Worm (Caenorhabditis elegans) whole organism, mixed stage, embryonic: Measurements from ENCODE around the gene T05H4.4.
A peak's percentile ranks its signal among the peaks of the same experiment; 100 is the strongest.

ENCODE experiments used
- bed-3 ChIP-seq: fragments of 200-800 bp; sonication (Bioruptor generic); optimal IDR thresholded peaks from 3 replicates; lab custom pipeline; 2018; ENCODE audit warnings: mild to moderate bottlenecking, missing genetic modification characterization, moderate library complexity, missing compliant biosample characterization
- blmp-1 ChIP-seq: fragments of 150-350 bp; optimal IDR thresholded peaks from 2 replicates; lab custom pipeline; 2014; ENCODE audit warnings: missing biosample characterization, missing genetic modification characterization
- ceh-83 ChIP-seq: fragments of 200-800 bp; sonication (Bioruptor generic); optimal IDR thresholded peaks from 2 replicates; lab custom pipeline; 2018; ENCODE audit warnings: mild to moderate bottlenecking, missing genetic modification characterization, missing compliant biosample characterization
- ces-1 ChIP-seq: fragments of 150-350 bp; optimal IDR thresholded peaks from 2 replicates; lab custom pipeline; 2014; ENCODE audit warnings: missing biosample characterization, missing genetic modification reagents, missing genetic modification characterization
- elt-1 ChIP-seq: sonication (generic microtip); optimal IDR thresholded peaks from 2 replicates; lab custom pipeline; 2017; ENCODE audit warnings: missing genetic modification characterization, mild to moderate bottlenecking, missing compliant biosample characterization, antibody characterized with exemption, moderate library complexity, borderline replicate concordance; ENCODE audit not compliant: insufficient read depth
- mab-5 ChIP-seq: fragments of 150-350 bp; optimal IDR thresholded peaks from 2 replicates; lab custom pipeline; 2014; ENCODE audit warnings: missing biosample characterization, missing genetic modification characterization
- mls-2 ChIP-seq: sonication (generic microtip); optimal IDR thresholded peaks from 2 replicates; lab custom pipeline; 2016; ENCODE audit warnings: mild to moderate bottlenecking, missing genetic modification characterization, moderate library complexity, missing compliant biosample characterization
- nhr-12 ChIP-seq: fragments of 150-350 bp; optimal IDR thresholded peaks from 2 replicates; lab custom pipeline; 2014; ENCODE audit warnings: missing biosample characterization, missing genetic modification characterization
- pha-4 ChIP-seq: fragments of 150-350 bp; optimal IDR thresholded peaks from 2 replicates; lab custom pipeline; 2018; ENCODE audit warnings: missing biosample characterization, missing genetic modification reagents, missing genetic modification characterization
- snpc-4 ChIP-seq: fragments of 150-350 bp; optimal IDR thresholded peaks from 2 replicates; lab custom pipeline; 2014; ENCODE audit warnings: missing biosample characterization, missing genetic modification characterization
- sptf-1 ChIP-seq: sonication (generic microtip); optimal IDR thresholded peaks from 2 replicates; lab custom pipeline; 2017; ENCODE audit warnings: mild to moderate bottlenecking, missing genetic modification characterization, moderate library complexity, missing compliant biosample characterization
- tbx-8 ChIP-seq: fragments of 200-800 bp; sonication (Bioruptor generic); optimal IDR thresholded peaks from 2 replicates; lab custom pipeline; 2018; ENCODE audit warnings: mild to moderate bottlenecking, missing genetic modification characterization, moderate library complexity, missing compliant biosample characterization
- unc-62 ChIP-seq: fragments of 150-350 bp; optimal IDR thresholded peaks from 2 replicates; lab custom pipeline; 2014; ENCODE audit warnings: missing biosample characterization, missing genetic modification reagents, missing genetic modification characterization

- TF ChIP-seq unc-62 (GFP tag; lab: Kevin White, UChicago) (no peak), ceh-83 (no peak), sptf-1 (peak; percentile 0), pha-4 (no peak), snpc-4 (tag; lab: Kevin White, UChicago) (no peak), bed-3 (no peak), mls-2 (tag; lab: Kevin White, UChicago) (no peak), ces-1 (GFP tag; lab: Kevin White, UChicago) (no peak), nhr-12 (tag; lab: Kevin White, UChicago) (no peak), tbx-8 (GFP tag; lab: Kevin White, UChicago) (no peak), blmp-1 (tag; lab: Kevin White, UChicago) (no peak), elt-1 (tag; lab: Kevin White, UChicago) (no peak), mab-5 (no peak)
These were observed 49.2 kb downstream of the T05H4.4 start for ce11 chrV:6487878-6488277.
